Fruit fly (Drosophila melanogaster): ENCODE results near the gene TyrRS.

Gene TyrRS

dm6 chr3L:16381184-16381797, 37.8 kb downstream of the TyrRS start, which contains the start of gene Agpat4:
Agpat4 (minus strand) TSS chr3L:16381570.
- TF ChIP-seq CG8478 (optimal IDR thresholded peaks at IDR 0.05) (no peak), CTCF (optimal IDR thresholded peaks at IDR 0.05) (peak in 1 of 2 experiments; percentile 33)

dm6 chr3L:16380770-16381169, 38.3 kb downstream of the TyrRS start:
- TF ChIP-seq CG8478 (optimal IDR thresholded peaks at IDR 0.05) (no peak), CTCF (optimal IDR thresholded peaks at IDR 0.05) (no peak)

- TF ChIP-seq CG8478 (optimal IDR thresholded peaks at IDR 0.05), result no peak
- TF ChIP-seq CTCF (optimal IDR thresholded peaks at IDR 0.05), result peak; percentile 15 to 44
Observed at dm6 chr3L:16377768-16378764, 41.0 kb downstream of the TyrRS start, which contains the start of gene roq. roq (minus strand) TSS chr3L:16378566.

dm6 chr3L:16369526-16369925, 49.6 kb downstream of the TyrRS start, which contains the start of gene CG18814:
CG18814 (plus strand) TSS chr3L:16369826.
- TF ChIP-seq CG8478 (optimal IDR thresholded peaks at IDR 0.05), result no peak
- TF ChIP-seq CTCF (optimal IDR thresholded peaks at IDR 0.05), result no peak

dm6 chr3L:16368199-16368598, 50.9 kb downstream of the TyrRS start, which contains the start of gene CG4842:
CG4842 (plus strand) TSS chr3L:16368389.
- TF ChIP-seq CG8478 (optimal IDR thresholded peaks at IDR 0.05) (no peak), CTCF (optimal IDR thresholded peaks at IDR 0.05) (no peak)
